Fruit fly (Drosophila melanogaster) whole organism, wandering third instar larva: Measurements from ENCODE around the gene janA.

Source experiments
- Abd-B ChIP-seq: fragments of >200 bp; optimal IDR thresholded peaks from 2 replicates; lab custom pipeline; 2017; ENCODE audit warnings: missing biosample characterization, missing genetic modification characterization
- CG32264 ChIP-seq: fragments of 200-800 bp; sonication (Bioruptor generic); optimal IDR thresholded peaks from 2 replicates; lab custom pipeline; 2016; ENCODE audit warnings: missing biosample characterization, missing genetic modification characterization
- CG9705 ChIP-seq: fragments of 200-800 bp; sonication (Bioruptor generic); optimal IDR thresholded peaks from 2 replicates; lab custom pipeline; 2018; ENCODE audit warnings: missing biosample characterization, mild to moderate bottlenecking, missing genetic modification characterization
- CrebA ChIP-seq: fragments of 200-800 bp; sonication (Bioruptor generic); optimal IDR thresholded peaks from 2 replicates; lab custom pipeline; 2016; ENCODE audit warnings: missing biosample characterization, mild to moderate bottlenecking, missing genetic modification characterization, borderline replicate concordance
- Dfd ChIP-seq: fragments of >200 bp; optimal IDR thresholded peaks from 2 replicates; lab custom pipeline; 2017; ENCODE audit warnings: missing biosample characterization, missing genetic modification characterization
- Dif ChIP-seq: fragments of 200-275, 200-300 bp; sonication (Bioruptor generic); optimal IDR thresholded peaks from 2 replicates; lab custom pipeline; 2018; ENCODE audit warnings: missing biosample characterization, missing genetic modification characterization; ENCODE audit not compliant: partially characterized antibody
- GATAd ChIP-seq: sonication (Bioruptor generic); optimal IDR thresholded peaks from 2 replicates; lab custom pipeline; 2016; ENCODE audit warnings: missing biosample characterization, missing genetic modification characterization
- HLH106 ChIP-seq: fragments of 200-800 bp; optimal IDR thresholded peaks from 3 replicates; lab custom pipeline; 2019; ENCODE audit warnings: missing biosample characterization, mild to moderate bottlenecking, missing genetic modification characterization, moderate library complexity
- Hnf4 ChIP-seq: fragments of 200-800 bp; sonication (Bioruptor generic); optimal IDR thresholded peaks from 2 replicates; lab custom pipeline; 2016; ENCODE audit warnings: missing biosample characterization, mild to moderate bottlenecking, missing genetic modification characterization
- Hr78 ChIP-seq: fragments of >200 bp; optimal IDR thresholded peaks from 2 replicates; lab custom pipeline; 2017; ENCODE audit warnings: missing biosample characterization, missing genetic modification characterization
- Hr83 ChIP-seq: fragments of 200-300 bp; sonication (Bioruptor generic); optimal IDR thresholded peaks from 2 replicates; lab custom pipeline; 2016; ENCODE audit warnings: missing biosample characterization, mild to moderate bottlenecking, missing genetic modification characterization, moderate library complexity; ENCODE audit not compliant: poor library complexity, severe bottlenecking
- Jra ChIP-seq: sonication (Bioruptor generic); optimal IDR thresholded peaks from 2 replicates; lab custom pipeline; 2016; ENCODE audit warnings: missing biosample characterization, missing genetic modification characterization
- Mio ChIP-seq: sonication (Bioruptor generic); optimal IDR thresholded peaks from 2 replicates; lab custom pipeline; 2016; ENCODE audit warnings: missing biosample characterization, missing genetic modification characterization
- Myc ChIP-seq: fragments of >200 bp; optimal IDR thresholded peaks from 2 replicates; lab custom pipeline; 2017
- N ChIP-seq: fragments of >200 bp; optimal IDR thresholded peaks from 2 replicates; lab custom pipeline; 2018; ENCODE audit warnings: missing biosample characterization, missing external identifiers, missing genetic modification characterization
- OdsH ChIP-seq: fragments of 200-800 bp; sonication (Bioruptor generic); optimal IDR thresholded peaks from 2 replicates; lab custom pipeline; 2016; ENCODE audit warnings: missing biosample characterization, mild to moderate bottlenecking, missing genetic modification characterization
- Rel ChIP-seq, 2 experiments: fragments of 200-800 bp; sonication (Bioruptor generic) in 1 of 2; optimal IDR thresholded peaks; 2 replicates in 1 of 2; 3 replicates in 1 of 2; lab custom pipeline; 2016 to 2019; ENCODE audit warnings: mild to moderate bottlenecking in 2 of 2, missing biosample characterization in 2 of 2, missing genetic modification characterization in 2 of 2, moderate library complexity in 1 of 2
- Sp1 ChIP-seq: fragments of 200-800 bp; sonication (Bioruptor generic); optimal IDR thresholded peaks from 3 replicates; lab custom pipeline; 2019; ENCODE audit warnings: missing biosample characterization, mild to moderate bottlenecking, missing genetic modification characterization, moderate library complexity
- Vsx2 ChIP-seq: fragments of 200-300, 225-300 bp; sonication (Bioruptor generic); optimal IDR thresholded peaks from 2 replicates; lab custom pipeline; 2018; ENCODE audit warnings: missing biosample characterization, missing genetic modification characterization; ENCODE audit not compliant: partially characterized antibody
- br ChIP-seq: fragments of 200-800 bp; sonication (Bioruptor generic); optimal IDR thresholded peaks from 2 replicates; lab custom pipeline; 2016; ENCODE audit warnings: missing biosample characterization, missing genetic modification characterization
- brk ChIP-seq: fragments of 200-800 bp; sonication (Bioruptor generic); optimal IDR thresholded peaks from 2 replicates; lab custom pipeline; 2016; ENCODE audit warnings: missing biosample characterization, mild to moderate bottlenecking, missing genetic modification characterization
- dl ChIP-seq, 2 experiments: fragments of 175-275, 200-275 bp in 1 of 2; fragments of 200-275 bp in 1 of 2; sonication (Bioruptor generic); optimal IDR thresholded peaks; lab custom pipeline; 2018; ENCODE audit warnings: mild to moderate bottlenecking in 2 of 2, missing biosample characterization in 2 of 2, missing genetic modification characterization in 2 of 2, moderate library complexity in 2 of 2; ENCODE audit not compliant: partially characterized antibody in 2 of 2, insufficient read depth in 1 of 2
- dmrt93B ChIP-seq: fragments of 200-800 bp; sonication (Bioruptor generic); optimal IDR thresholded peaks from 2 replicates; lab custom pipeline; 2018; ENCODE audit warnings: missing biosample characterization, mild to moderate bottlenecking, missing genetic modification characterization
- dsf ChIP-seq: sonication (Bioruptor generic); optimal IDR thresholded peaks from 2 replicates; lab custom pipeline; 2016; ENCODE audit warnings: missing biosample characterization, missing genetic modification characterization, borderline replicate concordance
- ey ChIP-seq: fragments of 200-800 bp; sonication (Bioruptor generic); optimal IDR thresholded peaks from 2 replicates; lab custom pipeline; 2016; ENCODE audit warnings: missing biosample characterization, missing genetic modification characterization
- foxo ChIP-seq, 2 experiments: fragments of 200-800 bp; sonication (Bioruptor generic); optimal IDR thresholded peaks; 2 replicates in 1 of 2; 3 replicates in 1 of 2; lab custom pipeline; 2016 to 2017; ENCODE audit warnings: missing biosample characterization in 2 of 2, missing genetic modification characterization in 2 of 2
- fru ChIP-seq: fragments of 200-800 bp; sonication (Bioruptor generic); optimal IDR thresholded peaks from 3 replicates; lab custom pipeline; 2016; ENCODE audit warnings: missing biosample characterization, mild to moderate bottlenecking, missing genetic modification characterization
- h ChIP-seq: fragments of 200-800 bp; sonication (Bioruptor generic); optimal IDR thresholded peaks from 3 replicates; lab custom pipeline; 2016; ENCODE audit warnings: missing biosample characterization, mild to moderate bottlenecking, missing genetic modification characterization
- jim ChIP-seq: fragments of 175-275, 200-325 bp; sonication (Bioruptor generic); optimal IDR thresholded peaks from 2 replicates; lab custom pipeline; 2016; ENCODE audit warnings: missing biosample characterization, mild to moderate bottlenecking, missing genetic modification characterization
- lola ChIP-seq: fragments of >200 bp; optimal IDR thresholded peaks from 2 replicates; lab custom pipeline; 2017; ENCODE audit warnings: missing biosample characterization, missing genetic modification characterization
- pan ChIP-seq: fragments of >200 bp; optimal IDR thresholded peaks from 2 replicates; lab custom pipeline; 2017
- psq ChIP-seq: fragments of 200-800 bp; sonication (Bioruptor generic); optimal IDR thresholded peaks from 3 replicates; lab custom pipeline; 2017; ENCODE audit warnings: missing biosample characterization, mild to moderate bottlenecking, missing genetic modification characterization, moderate library complexity
- rgr ChIP-seq: fragments of 200-800 bp; sonication (Bioruptor generic); optimal IDR thresholded peaks from 3 replicates; lab custom pipeline; 2016; ENCODE audit warnings: missing biosample characterization, mild to moderate bottlenecking, missing genetic modification characterization
- sage ChIP-seq: fragments of 200-800 bp; sonication (Bioruptor generic); optimal IDR thresholded peaks from 2 replicates; lab custom pipeline; 2016; ENCODE audit warnings: missing biosample characterization, mild to moderate bottlenecking, missing genetic modification characterization
- sv ChIP-seq: fragments of 200-800 bp; sonication (Bioruptor generic); optimal IDR thresholded peaks from 3 replicates; lab custom pipeline; 2016; ENCODE audit warnings: missing biosample characterization, missing genetic modification characterization
- tai ChIP-seq: sonication (Bioruptor generic); optimal IDR thresholded peaks from 2 replicates; lab custom pipeline; 2016; ENCODE audit warnings: missing biosample characterization, missing genetic modification characterization
- usp ChIP-seq: fragments of >200 bp; optimal IDR thresholded peaks from 2 replicates; lab custom pipeline; 2017; ENCODE audit warnings: missing biosample characterization, missing genetic modification characterization
- woc ChIP-seq: sonication (Bioruptor generic); optimal IDR thresholded peaks from 2 replicates; lab custom pipeline; 2016; ENCODE audit warnings: missing biosample characterization, mild to moderate bottlenecking, missing genetic modification characterization

Gene janA

DNA sequence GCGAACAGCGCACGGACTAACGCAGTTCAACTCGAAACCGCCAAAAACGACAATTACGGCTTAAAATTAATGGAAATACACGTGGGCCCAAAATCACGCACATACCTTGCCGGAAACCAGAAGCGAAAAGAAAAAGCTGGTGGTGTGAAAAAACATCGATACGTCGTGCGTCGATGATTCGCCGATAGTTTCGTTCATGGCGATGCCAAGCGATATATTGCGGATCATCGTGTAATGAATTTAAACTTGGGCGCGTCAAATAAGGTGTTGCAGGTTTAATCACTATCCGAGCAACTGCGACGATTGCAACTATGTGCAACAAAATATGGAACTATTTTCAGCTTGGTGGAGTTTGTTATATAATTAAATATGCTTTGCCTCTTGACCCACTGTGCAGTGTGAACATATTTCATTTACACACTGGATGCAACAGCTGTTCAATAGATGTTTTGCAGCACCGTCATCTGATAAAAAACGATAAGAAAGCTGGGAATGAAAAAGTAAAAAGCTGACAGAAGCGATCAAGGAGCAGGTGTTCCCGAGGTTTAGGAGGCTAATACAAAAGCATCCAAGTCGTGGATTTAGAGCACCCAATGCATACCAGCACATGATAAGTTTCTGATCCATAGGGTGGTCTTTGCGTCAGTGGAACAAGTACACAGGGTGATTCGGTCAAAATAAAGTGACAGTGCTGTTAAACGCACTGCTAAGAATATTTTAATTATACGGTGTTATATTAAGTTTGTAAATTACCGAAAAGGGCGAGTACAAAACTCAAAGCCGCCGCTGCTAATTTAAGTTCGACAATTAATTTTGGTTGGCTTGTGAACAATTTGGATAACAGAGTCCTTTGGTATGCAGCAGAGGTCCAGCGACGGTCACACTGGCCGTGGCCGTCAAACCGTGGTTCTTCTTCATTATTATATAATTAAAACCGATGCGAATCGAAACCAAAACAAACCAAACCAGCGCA is 7.0 kb upstream of the janA start, which contains the start of the genes RpL32 and CG7943:
Gene RpL32, minus strand, starts transcription at position 133 of the 973 bp plus-strand sequence.
Gene CG7943, plus strand, starts transcription at position 442 of the 973 bp plus-strand sequence.
- TF ChIP-seq Hnf4 (GFP tag; lab: Kevin White, UChicago), result peak; percentile 95
- peak; percentile 97 for TF ChIP-seq h
- no peak for TF ChIP-seq Hr78 (GFP tag; lab: Kevin White, UChicago)
- peak; percentile 96 for TF ChIP-seq fru (GFP tag; lab: Kevin White, UChicago)
- peak; percentile 89 for TF ChIP-seq ey
- TF ChIP-seq OdsH (GFP tag; lab: Kevin White, UChicago), result peak; percentile 91
- TF ChIP-seq psq (GFP tag; lab: Kevin White, UChicago), result peak; percentile 83
- TF ChIP-seq CrebA (GFP tag; lab: Kevin White, UChicago), result no peak
- no peak for TF ChIP-seq Abd-B (GFP tag; lab: Kevin White, UChicago)
- no peak for TF ChIP-seq pan
- TF ChIP-seq HLH106 (tag; lab: Kevin White, UChicago), result peak; percentile 95
- peak; percentile 90 for TF ChIP-seq GATAd
- TF ChIP-seq tai, result no peak
- peak; percentile 82 for TF ChIP-seq sv (GFP tag; lab: Kevin White, UChicago)
- TF ChIP-seq dmrt93B, result peak; percentile 97
- TF ChIP-seq jim, result peak; percentile 34
- TF ChIP-seq woc (GFP tag; lab: Kevin White, UChicago), result peak; percentile 93
- TF ChIP-seq dl (GFP tag; optimal IDR thresholded peaks at IDR 0.05; lab: Kevin White, UChicago; ENCODE audit: insufficient read depth in 1 of 2, partially characterized antibody in 2 of 2), result no peak
- TF ChIP-seq lola (GFP tag; lab: Kevin White, UChicago), result no peak
- TF ChIP-seq brk, result no peak
- TF ChIP-seq N (GFP tag; lab: Kevin White, UChicago), result no peak
- peak; percentile 92 for TF ChIP-seq Sp1 (GFP tag; lab: Kevin White, UChicago)
- peak; percentile 99 for TF ChIP-seq Hr83 (GFP tag; lab: Kevin White, UChicago)
- TF ChIP-seq rgr (GFP tag; lab: Kevin White, UChicago), result peak; percentile 95
- peak; percentile 76 for TF ChIP-seq Myc (lab: Kevin White, UChicago)
- TF ChIP-seq Dif (GFP tag; lab: Kevin White, UChicago), result no peak
- TF ChIP-seq Vsx2 (GFP tag; lab: Kevin White, UChicago), result no peak
- peak; percentile 96 for TF ChIP-seq CG9705 (GFP tag; lab: Kevin White, UChicago)
- TF ChIP-seq dsf, result peak; percentile 89
- TF ChIP-seq sage (GFP tag; lab: Kevin White, UChicago), result peak; percentile 88
- TF ChIP-seq Jra (GFP tag; lab: Kevin White, UChicago), result peak; percentile 93
- no peak for TF ChIP-seq Dfd (GFP tag; lab: Kevin White, UChicago)
- TF ChIP-seq foxo (GFP tag; optimal IDR thresholded peaks at IDR 0.05; lab: Kevin White, UChicago), result peak; percentile 84 to 96
- peak; percentile 74 for TF ChIP-seq Mio (GFP tag; lab: Kevin White, UChicago)
- TF ChIP-seq br (GFP tag; lab: Kevin White, UChicago), result peak; percentile 95
- TF ChIP-seq usp (GFP tag; lab: Kevin White, UChicago), result no peak
- TF ChIP-seq CG32264, result peak; percentile 94
- TF ChIP-seq Rel (GFP tag; optimal IDR thresholded peaks at IDR 0.05; lab: Kevin White, UChicago), result no peak
- TF ChIP-seq Rel (tag; optimal IDR thresholded peaks at IDR 0.05; lab: Kevin White, UChicago), result peak; percentile 67
